Worm (Caenorhabditis elegans) whole organism, L2 larva: ENCODE results near the gene C17C3.9.

Experiments
- C34F6.9 ChIP-seq: fragments of 150-350 bp; optimal IDR thresholded peaks from 2 replicates; lab custom pipeline; 2014; ENCODE audit warnings: missing biosample characterization, missing genetic modification characterization
- F13H6.1 ChIP-seq: sonication (generic microtip); optimal IDR thresholded peaks from 2 replicates; lab custom pipeline; 2016; ENCODE audit warnings: missing genetic modification characterization, missing compliant biosample characterization
- Y55F3AM.14 ChIP-seq: fragments of 200-800 bp; sonication (Bioruptor generic); optimal IDR thresholded peaks from 2 replicates; lab custom pipeline; 2018; ENCODE audit warnings: mild to moderate bottlenecking, missing genetic modification characterization, missing compliant biosample characterization
- ZK546.5 ChIP-seq: sonication (generic microtip); optimal IDR thresholded peaks from 2 replicates; lab custom pipeline; 2017; ENCODE audit warnings: missing biosample characterization, missing genetic modification characterization
- alr-1 ChIP-seq: fragments of 150-350 bp; optimal IDR thresholded peaks from 2 replicates; lab custom pipeline; 2014; ENCODE audit warnings: missing biosample characterization, missing genetic modification characterization
- aly-2 ChIP-seq: fragments of 150-350 bp; optimal IDR thresholded peaks from 2 replicates; lab custom pipeline; 2014; ENCODE audit warnings: missing biosample characterization, missing genetic modification characterization
- ama-1 ChIP-seq: fragments of 150-350 bp; optimal IDR thresholded peaks from 2 replicates; lab custom pipeline; 2018; ENCODE audit warnings: inconsistent platforms
- blmp-1 ChIP-seq: sonication (generic microtip); optimal IDR thresholded peaks from 2 replicates; lab custom pipeline; 2017; ENCODE audit warnings: missing genetic modification characterization, mild to moderate bottlenecking, missing compliant biosample characterization, antibody characterized with exemption, moderate library complexity; ENCODE audit not compliant: insufficient read depth
- ceh-16 ChIP-seq: fragments of 150-350 bp; optimal IDR thresholded peaks from 2 replicates; lab custom pipeline; 2014; ENCODE audit warnings: missing biosample characterization, missing genetic modification characterization
- ceh-82 ChIP-seq: fragments of 150-350 bp; optimal IDR thresholded peaks from 2 replicates; lab custom pipeline; 2014; ENCODE audit warnings: missing biosample characterization, missing genetic modification characterization
- crh-2 ChIP-seq: sonication (generic microtip); optimal IDR thresholded peaks from 2 replicates; lab custom pipeline; 2017; ENCODE audit warnings: missing biosample characterization, missing genetic modification characterization
- dmd-4 ChIP-seq: sonication (generic microtip); optimal IDR thresholded peaks from 2 replicates; lab custom pipeline; 2017; ENCODE audit warnings: missing biosample characterization, missing genetic modification characterization
- egl-27 ChIP-seq: sonication (generic microtip); optimal IDR thresholded peaks from 3 replicates; lab custom pipeline; 2017; ENCODE audit warnings: missing biosample characterization, missing genetic modification reagents, missing genetic modification characterization
- elt-1 ChIP-seq: fragments of 150-350 bp; optimal IDR thresholded peaks from 2 replicates; lab custom pipeline; 2014; ENCODE audit warnings: missing biosample characterization, missing genetic modification characterization
- elt-3 ChIP-seq: sonication (generic microtip); optimal IDR thresholded peaks from 2 replicates; lab custom pipeline; 2017; ENCODE audit warnings: missing biosample characterization, missing genetic modification characterization
- gmeb-1 ChIP-seq: fragments of 150-350 bp; optimal IDR thresholded peaks from 2 replicates; lab custom pipeline; 2014; ENCODE audit warnings: missing biosample characterization, missing genetic modification characterization
- lin-11 ChIP-seq: fragments of 150-350 bp; sonication (generic microtip); optimal IDR thresholded peaks from 2 replicates; lab custom pipeline; 2014; ENCODE audit warnings: missing biosample characterization, missing genetic modification characterization, inconsistent platforms, mixed read lengths
- lsy-2 ChIP-seq, 2 experiments: fragments of 150-350 bp in 1 of 2; sonication (generic microtip) in 1 of 2; optimal IDR thresholded peaks; 2 replicates each; lab custom pipeline; 2014 to 2017; ENCODE audit warnings: missing biosample characterization in 2 of 2, missing genetic modification characterization in 2 of 2
- mbf-1 ChIP-seq: sonication (generic microtip); optimal IDR thresholded peaks from 2 replicates; lab custom pipeline; 2017; ENCODE audit warnings: missing biosample characterization, missing genetic modification characterization
- nhr-10 ChIP-seq: sonication (generic microtip); optimal IDR thresholded peaks from 2 replicates; lab custom pipeline; 2017; ENCODE audit warnings: missing biosample characterization, missing genetic modification characterization
- nhr-12 ChIP-seq: fragments of 150-350 bp; optimal IDR thresholded peaks from 2 replicates; lab custom pipeline; 2014; ENCODE audit warnings: missing biosample characterization, missing genetic modification characterization
- nhr-23 ChIP-seq: fragments of 150-350 bp; optimal IDR thresholded peaks from 2 replicates; lab custom pipeline; 2014; ENCODE audit warnings: missing biosample characterization, missing genetic modification reagents, missing genetic modification characterization
- nhr-237 ChIP-seq: fragments of 150-350 bp; optimal IDR thresholded peaks from 2 replicates; lab custom pipeline; 2014; ENCODE audit warnings: missing biosample characterization, missing genetic modification characterization
- nhr-25 ChIP-seq: fragments of 150-350 bp; sonication (generic microtip); optimal IDR thresholded peaks from 3 replicates; lab custom pipeline; 2014; ENCODE audit warnings: missing biosample characterization, missing genetic modification characterization
- nhr-6 ChIP-seq: fragments of 150-350 bp; optimal IDR thresholded peaks from 2 replicates; lab custom pipeline; 2014; ENCODE audit warnings: missing biosample characterization, missing genetic modification characterization
- sem-4 ChIP-seq: fragments of 150-350 bp; optimal IDR thresholded peaks from 2 replicates; lab custom pipeline; 2014; ENCODE audit warnings: missing biosample characterization, missing genetic modification reagents, missing genetic modification characterization
- skn-1 ChIP-seq: sonication (generic microtip); optimal IDR thresholded peaks from 2 replicates; lab custom pipeline; 2017; ENCODE audit warnings: missing biosample characterization, missing genetic modification characterization
- sma-3 ChIP-seq: sonication (generic microtip); optimal IDR thresholded peaks from 2 replicates; lab custom pipeline; 2016; ENCODE audit warnings: missing genetic modification reagents, missing genetic modification characterization, missing compliant biosample characterization
- sma-9 ChIP-seq, 2 experiments: fragments of 150-350 bp in 1 of 2; sonication (generic microtip) in 1 of 2; optimal IDR thresholded peaks; 2 replicates each; lab custom pipeline; 2014 to 2016; ENCODE audit warnings: missing genetic modification characterization in 2 of 2, mild to moderate bottlenecking in 1 of 2, missing biosample characterization in 1 of 2, missing compliant biosample characterization in 1 of 2, missing genetic modification reagents in 1 of 2, moderate library complexity in 1 of 2
- snpc-4 ChIP-seq: fragments of 150-350 bp; optimal IDR thresholded peaks from 2 replicates; lab custom pipeline; 2014; ENCODE audit warnings: missing biosample characterization, missing genetic modification characterization
- unc-39 ChIP-seq: fragments of 150-350 bp; optimal IDR thresholded peaks from 2 replicates; lab custom pipeline; 2014; ENCODE audit warnings: missing biosample characterization, missing genetic modification characterization
- unc-55 ChIP-seq: fragments of 150-350 bp; sonication (generic microtip); optimal IDR thresholded peaks from 3 replicates; lab custom pipeline; 2014; ENCODE audit warnings: missing biosample characterization, missing genetic modification reagents, missing genetic modification characterization
- unc-62 ChIP-seq: fragments of 150-350 bp; optimal IDR thresholded peaks from 2 replicates; lab custom pipeline; 2014; ENCODE audit warnings: missing biosample characterization, missing genetic modification reagents, missing genetic modification characterization
- zag-1 ChIP-seq: fragments of 150-350 bp; optimal IDR thresholded peaks from 2 replicates; lab custom pipeline; 2014; ENCODE audit warnings: missing biosample characterization, missing genetic modification characterization
- ztf-1 ChIP-seq: fragments of 200-800 bp; sonication (Bioruptor generic); conservative IDR thresholded peaks from 2 replicates; pipeline ENCODE4 v1.3.6; 2022; ENCODE audit warnings: missing genetic modification characterization, missing compliant biosample characterization
- ztf-11 ChIP-seq: sonication (generic microtip); optimal IDR thresholded peaks from 2 replicates; lab custom pipeline; 2017; ENCODE audit warnings: missing biosample characterization, missing genetic modification characterization
- ztf-4 ChIP-seq: fragments of 150-350 bp; optimal IDR thresholded peaks from 2 replicates; lab custom pipeline; 2014; ENCODE audit warnings: missing biosample characterization, missing genetic modification characterization

Gene C17C3.9

ce11 chrII:5522637-5523036 lies 9.4 kb downstream of the C17C3.9 start, which contains the start of gene ZK177.11:
Gene ZK177.11, plus strand, starts transcription at chrII:5522937.
- TF ChIP-seq C34F6.9 (tag; lab: Kevin White, UChicago) (no peak), F13H6.1 (tag; lab: Kevin White, UChicago) (no peak), gmeb-1 (tag; lab: Kevin White, UChicago) (no peak), sem-4 (tag; lab: Kevin White, UChicago) (no peak), sma-9 (GFP tag; optimal IDR thresholded peaks at IDR 0.05; lab: Kevin White, UChicago) (no peak), sma-9 (tag; optimal IDR thresholded peaks at IDR 0.05; lab: Kevin White, UChicago) (no peak)

ce11 chrII:5521411-5521810 lies 10.7 kb downstream of the C17C3.9 start, which contains the start of gene ZK177.12:
Gene ZK177.12, plus strand, starts transcription at chrII:5521711.
- no peak for TF ChIP-seq nhr-25
- no peak for TF ChIP-seq ztf-1 (GFP tag; lab: Robert Waterston, UW)
- TF ChIP-seq zag-1: no peak
- no peak for TF ChIP-seq elt-1 (tag; lab: Kevin White, UChicago)
- no peak for TF ChIP-seq elt-3 (tag; lab: Kevin White, UChicago)
- no peak for TF ChIP-seq snpc-4 (tag; lab: Kevin White, UChicago)
- TF ChIP-seq nhr-6 (tag; lab: Kevin White, UChicago): no peak
- TF ChIP-seq ceh-16 (tag; lab: Kevin White, UChicago): no peak
- TF ChIP-seq nhr-10 (tag; lab: Kevin White, UChicago): no peak
- TF ChIP-seq ZK546.5 (tag; lab: Kevin White, UChicago): no peak
- TF ChIP-seq F13H6.1 (tag; lab: Kevin White, UChicago): no peak
- no peak for TF ChIP-seq crh-2 (tag; lab: Kevin White, UChicago)

- TF ChIP-seq nhr-23 (no peak), lsy-2 (tag; optimal IDR thresholded peaks at IDR 0.05; lab: Kevin White, UChicago) (no peak), F13H6.1 (tag; lab: Kevin White, UChicago) (no peak), nhr-6 (tag; lab: Kevin White, UChicago) (no peak), nhr-25 (no peak), C34F6.9 (tag; lab: Kevin White, UChicago) (no peak), elt-3 (tag; lab: Kevin White, UChicago) (no peak), lin-11 (tag; lab: Kevin White, UChicago) (no peak), Y55F3AM.14 (GFP tag; lab: Kevin White, UChicago) (no peak), unc-62 (GFP tag; lab: Kevin White, UChicago) (no peak)
Observed at ce11 chrII:5518910-5519309, 13.2 kb downstream of the C17C3.9 start, which contains the start of gene ZK177.2. Gene ZK177.2, plus strand, starts transcription at chrII:5519210.

ce11 chrII:5518055-5518454 lies 14.0 kb downstream of the C17C3.9 start:
- no peak for TF ChIP-seq elt-3 (tag; lab: Kevin White, UChicago)
- TF ChIP-seq elt-1 (tag; lab: Kevin White, UChicago): no peak
- no peak for TF ChIP-seq skn-1 (tag; lab: Kevin White, UChicago)
- TF ChIP-seq alr-1 (tag; lab: Kevin White, UChicago): no peak
- TF ChIP-seq ceh-82 (tag; lab: Kevin White, UChicago): no peak
- TF ChIP-seq dmd-4: no peak
- TF ChIP-seq aly-2 (tag; lab: Kevin White, UChicago): no peak
- no peak for TF ChIP-seq nhr-237
- no peak for TF ChIP-seq sma-3 (GFP tag; lab: Kevin White, UChicago)
- no peak for TF ChIP-seq egl-27 (tag; lab: Kevin White, UChicago)
- TF ChIP-seq ztf-11 (tag; lab: Kevin White, UChicago): no peak
- no peak for TF ChIP-seq gmeb-1 (tag; lab: Kevin White, UChicago)
- no peak for TF ChIP-seq blmp-1 (tag; lab: Kevin White, UChicago)
- no peak for TF ChIP-seq unc-39 (tag; lab: Kevin White, UChicago)
- no peak for TF ChIP-seq ama-1 (lab: Kevin White, UChicago)
- TF ChIP-seq Y55F3AM.14 (GFP tag; lab: Kevin White, UChicago): no peak
- TF ChIP-seq nhr-6 (tag; lab: Kevin White, UChicago): no peak
- TF ChIP-seq ztf-4 (tag; lab: Kevin White, UChicago): no peak
- TF ChIP-seq, all 48 proteins: peak for 0

- TF ChIP-seq sma-9 (GFP tag; optimal IDR thresholded peaks at IDR 0.05; lab: Kevin White, UChicago): no peak
- no peak for TF ChIP-seq sma-9 (tag; optimal IDR thresholded peaks at IDR 0.05; lab: Kevin White, UChicago)
- no peak for TF ChIP-seq Y55F3AM.14 (GFP tag; lab: Kevin White, UChicago)
- TF ChIP-seq nhr-237: no peak
- no peak for TF ChIP-seq unc-55 (GFP tag; lab: Kevin White, UChicago)
- no peak for TF ChIP-seq nhr-6 (tag; lab: Kevin White, UChicago)
- no peak for TF ChIP-seq nhr-25
- no peak for TF ChIP-seq blmp-1 (tag; lab: Kevin White, UChicago)
- no peak for TF ChIP-seq nhr-12 (tag; lab: Kevin White, UChicago)
- TF ChIP-seq ceh-82 (tag; lab: Kevin White, UChicago): no peak
- TF ChIP-seq mbf-1: no peak
- no peak for TF ChIP-seq sem-4 (tag; lab: Kevin White, UChicago)
- no peak for TF ChIP-seq ZK546.5 (tag; lab: Kevin White, UChicago)
Observed at ce11 chrII:5517643-5518042, 14.4 kb downstream of the C17C3.9 start, which contains the start of gene ZK177.9. Gene ZK177.9, minus strand, starts transcription at chrII:5517743.
